Worm (Caenorhabditis elegans) whole organism, young adult: ENCODE data around the gene ZK792.12.

Experiments used
- C17E4.6 ChIP-seq: fragments of 200-800 bp; sonication (Bioruptor generic); IDR thresholded peaks from 2 replicates; pipeline ENCODE4 v1.3.6; 2022; ENCODE audit warnings: missing genetic modification reagents, missing genetic modification characterization, missing compliant biosample characterization
- ama-1 ChIP-seq, 3 experiments: fragments of 150-350 bp in 1 of 3; sonication (generic microtip) in 2 of 3; optimal IDR thresholded peaks; 2 replicates each; lab custom pipeline; 2014 to 2018; ENCODE audit warnings: missing biosample characterization in 2 of 3, missing genetic modification characterization in 2 of 3, missing genetic modification reagents in 2 of 3
- cebp-1 ChIP-seq, 2 experiments: fragments of 200-800 bp in 1 of 2; sonication (Bioruptor generic) in 1 of 2; sonication (generic microtip) in 1 of 2; IDR thresholded peaks in 1 of 2; optimal IDR thresholded peaks in 1 of 2; 2 replicates each; pipeline versions ENCODE4 v1.3.6 to Lab custom; 2017 to 2022; ENCODE audit warnings: missing compliant biosample characterization in 2 of 2, missing genetic modification characterization in 2 of 2, mild to moderate bottlenecking in 1 of 2, missing genetic modification reagents in 1 of 2, moderate library complexity in 1 of 2
- ekl-4 ChIP-seq: fragments of 200-800 bp; sonication (Bioruptor generic); IDR thresholded peaks from 2 replicates; pipeline ENCODE4 v1.3.6; 2022; ENCODE audit warnings: missing genetic modification reagents, missing genetic modification characterization, missing compliant biosample characterization
- ets-4 ChIP-seq: fragments of 200-800 bp; sonication (Bioruptor generic); optimal IDR thresholded peaks from 2 replicates; lab custom pipeline; 2018; ENCODE audit warnings: mild to moderate bottlenecking, missing genetic modification characterization, missing compliant biosample characterization

ce11 chrIV:11688018-11688417 is 5.6 kb upstream of the ZK792.12 start, which contains the start of gene ZK792.5:
- TF ChIP-seq C17E4.6 (GFP tag; lab: Robert Waterston, UW) (no peak), ekl-4 (GFP tag; lab: Robert Waterston, UW) (no peak), ama-1 (optimal IDR thresholded peaks at IDR 0.05; lab: Kevin White, UChicago) (no peak), ama-1 (GFP tag; optimal IDR thresholded peaks at IDR 0.05; lab: Kevin White, UChicago) (no peak), ets-4 (GFP tag; lab: Kevin White, UChicago) (no peak), cebp-1 (GFP tag; IDR thresholded peaks at IDR 0.05; lab: Robert Waterston, UW) (no peak), cebp-1 (tag; optimal IDR thresholded peaks at IDR 0.05; lab: Kevin White, UChicago) (no peak)
